Fruit fly (Drosophila melanogaster): ENCODE measurements around the gene CG4364.

The CG4364 gene

DNA sequence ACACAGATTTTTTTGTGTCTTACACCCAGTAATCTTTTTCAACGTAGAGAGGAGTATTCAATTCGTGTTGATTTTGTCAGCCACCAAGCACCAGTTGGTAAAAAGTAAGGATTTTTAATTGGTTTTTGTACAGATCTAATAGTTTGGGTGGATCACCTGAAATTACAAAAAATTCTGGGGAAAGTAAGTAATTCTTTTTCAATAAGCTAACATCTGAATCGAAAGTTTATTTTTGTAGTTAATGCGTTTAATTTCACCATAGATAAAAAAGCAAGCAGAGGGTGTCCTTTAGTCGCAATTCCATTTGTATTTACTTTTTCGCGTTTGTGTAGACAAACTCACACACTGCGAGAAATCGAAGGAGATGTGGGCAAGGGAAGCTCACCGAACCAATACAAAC, 43.7 kb upstream of the CG4364 start:
- no peak for TF ChIP-seq brk (GFP tag; optimal IDR thresholded peaks at IDR 0.05)
- TF ChIP-seq woc (GFP tag; optimal IDR thresholded peaks at IDR 0.05), result no peak
- TF ChIP-seq Sp1 (GFP tag; optimal IDR thresholded peaks at IDR 0.05), result no peak
- TF ChIP-seq Jra (GFP tag; optimal IDR thresholded peaks at IDR 0.05), result no peak
- no peak for TF ChIP-seq Hr83 (GFP tag; optimal IDR thresholded peaks at IDR 0.05; ENCODE audit: poor library complexity, severe bottlenecking)

DNA sequence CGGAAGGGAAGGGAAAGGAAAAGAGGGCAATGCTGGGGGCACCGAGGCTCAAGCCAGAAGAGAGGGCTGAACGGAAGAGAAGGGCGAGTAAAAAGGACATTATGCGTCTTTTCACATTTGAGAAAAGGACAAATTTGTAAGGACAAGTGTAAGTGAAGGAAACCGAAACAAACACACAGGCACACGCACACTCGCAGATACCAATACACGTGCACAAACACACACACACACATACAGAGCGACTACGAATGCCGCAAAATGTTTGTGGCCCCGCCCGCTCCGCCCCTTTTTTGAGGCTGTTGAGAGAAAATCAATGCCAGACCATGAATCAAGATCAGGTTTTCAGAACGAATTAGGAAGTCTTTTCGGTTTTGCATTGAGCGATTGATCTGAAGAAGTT, 42.3 kb upstream of the CG4364 start:
- TF ChIP-seq Jra (GFP tag; optimal IDR thresholded peaks at IDR 0.05) (no peak), Dfd (GFP tag; optimal IDR thresholded peaks at IDR 0.05) (peak; percentile 56)

DNA sequence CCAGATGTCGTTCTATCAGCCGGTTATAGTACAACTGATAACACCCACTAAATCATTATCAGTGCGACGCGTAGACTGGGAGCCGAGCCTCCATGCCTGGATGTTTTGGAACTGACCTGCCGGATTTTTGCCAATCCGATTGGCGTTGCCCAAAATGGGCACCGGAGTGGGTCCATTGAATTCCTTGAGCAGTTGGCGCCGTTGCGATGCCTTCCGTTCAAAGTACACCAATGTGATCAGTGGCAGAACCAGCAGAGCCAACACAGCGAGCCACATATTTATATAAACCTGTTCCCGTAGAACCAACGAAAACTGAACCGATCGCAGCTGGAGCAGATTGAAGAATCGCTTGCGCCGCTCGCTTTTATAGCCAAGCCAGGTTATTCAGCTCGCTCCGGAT, 38.7 kb upstream of the CG4364 start, which contains the start of gene Cyp4e3:
Gene Cyp4e3, minus strand, starts transcription at position 327 of the 400 bp plus-strand sequence.
- TF ChIP-seq psq (GFP tag; optimal IDR thresholded peaks at IDR 0.05) (no peak), rgr (GFP tag; optimal IDR thresholded peaks at IDR 0.05) (no peak), lola (GFP tag; optimal IDR thresholded peaks at IDR 0.05) (no peak), jim (GFP tag; optimal IDR thresholded peaks at IDR 0.05) (no peak), Hr78 (GFP tag; optimal IDR thresholded peaks at IDR 0.05) (no peak), dmrt93B (GFP tag; optimal IDR thresholded peaks at IDR 0.05) (no peak), tai (GFP tag; optimal IDR thresholded peaks at IDR 0.05) (no peak), pan (optimal IDR thresholded peaks at IDR 0.05) (no peak), Myc (optimal IDR thresholded peaks at IDR 0.05) (no peak), ey (GFP tag; optimal IDR thresholded peaks at IDR 0.05) (no peak), Dif (GFP tag; optimal IDR thresholded peaks at IDR 0.05; ENCODE audit: partially characterized antibody) (no peak)

DNA sequence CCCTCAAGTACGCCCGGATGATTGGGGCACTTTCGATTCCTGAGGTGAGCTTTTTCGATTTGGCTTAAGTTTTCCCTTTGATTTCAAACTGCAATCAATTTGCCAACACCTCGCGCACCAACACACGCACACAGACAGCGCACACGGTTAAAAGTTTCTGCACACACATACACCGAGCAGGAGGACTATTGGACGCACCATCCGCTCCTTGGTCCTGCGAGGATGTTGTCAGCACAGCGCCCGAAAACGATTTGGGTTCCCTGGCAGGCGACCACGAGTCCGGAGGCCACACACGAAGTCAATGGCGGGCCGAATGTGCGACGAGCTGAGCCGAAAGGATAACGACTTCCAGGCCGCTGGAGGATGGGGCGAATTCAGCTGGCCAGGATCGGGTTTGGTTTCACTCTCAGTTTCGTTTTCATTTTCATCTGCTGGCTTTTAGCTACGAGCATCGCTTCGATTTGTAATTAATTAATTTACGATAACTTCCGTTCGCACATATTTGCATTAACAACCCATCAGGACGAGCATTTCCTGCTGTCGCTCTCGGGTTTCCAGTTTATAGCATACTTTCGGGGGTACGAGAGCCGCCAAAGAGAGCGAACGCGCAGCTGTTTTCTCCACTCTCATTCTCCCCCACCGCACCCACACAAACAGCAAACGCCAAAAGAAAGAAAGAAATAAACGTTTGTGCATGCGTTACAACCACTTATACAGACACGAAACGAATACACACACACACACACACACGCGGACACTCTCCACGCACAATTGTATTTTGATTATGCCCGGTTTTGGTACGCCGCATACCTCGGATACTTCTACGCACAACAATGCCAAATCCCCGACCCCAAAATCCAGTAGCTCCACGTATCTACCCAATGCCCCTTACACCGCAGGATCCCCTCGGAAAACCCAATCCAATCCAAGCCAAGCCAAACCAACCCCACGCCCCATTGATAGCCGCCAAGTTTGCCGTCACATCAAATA, 35.5 kb upstream of the CG4364 start, which contains the start of gene Nckx30C:
Gene Nckx30C, minus strand, starts transcription at position 260 of the 990 bp plus-strand sequence.
- no peak for TF ChIP-seq Mio (GFP tag; optimal IDR thresholded peaks at IDR 0.05)
- TF ChIP-seq sage (GFP tag; optimal IDR thresholded peaks at IDR 0.05), result no peak
- TF ChIP-seq Jra (GFP tag; optimal IDR thresholded peaks at IDR 0.05), result no peak
- no peak for TF ChIP-seq Rel (GFP tag; optimal IDR thresholded peaks at IDR 0.05)
- no peak for TF ChIP-seq Rel (tag; optimal IDR thresholded peaks at IDR 0.05)
- TF ChIP-seq Dfd (GFP tag; optimal IDR thresholded peaks at IDR 0.05), result peak; percentile 41
- no peak for TF ChIP-seq Hnf4 (GFP tag; optimal IDR thresholded peaks at IDR 0.05)
- no peak for TF ChIP-seq lola (GFP tag; optimal IDR thresholded peaks at IDR 0.05)
- TF ChIP-seq CG9705 (GFP tag; optimal IDR thresholded peaks at IDR 0.05), result no peak

DNA sequence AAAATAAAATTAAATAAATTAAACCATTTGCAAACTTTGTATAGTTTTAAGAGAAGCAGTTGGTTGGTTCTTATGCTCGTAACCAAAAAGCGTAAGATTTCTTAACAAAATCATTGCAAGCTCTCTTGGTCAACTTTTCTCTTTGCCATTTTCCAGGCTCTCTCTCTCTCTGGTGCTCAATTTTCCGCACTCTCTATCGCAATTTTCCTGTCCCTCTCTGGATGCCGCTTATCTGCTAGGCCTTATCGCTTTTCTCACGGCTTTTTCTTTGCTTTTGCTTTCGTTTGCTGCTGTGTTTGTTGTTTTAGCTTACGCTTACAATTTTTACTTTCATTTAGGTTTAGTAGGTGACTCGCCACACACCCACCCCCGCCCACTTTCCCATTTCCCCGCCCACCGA, 33.6 kb upstream of the CG4364 start:
- TF ChIP-seq CrebA (GFP tag; optimal IDR thresholded peaks at IDR 0.05; ENCODE audit: borderline replicate concordance) (no peak), sv (GFP tag; optimal IDR thresholded peaks at IDR 0.05) (no peak), br (GFP tag; optimal IDR thresholded peaks at IDR 0.05) (no peak), Abd-B (GFP tag; optimal IDR thresholded peaks at IDR 0.05) (no peak), lola (GFP tag; optimal IDR thresholded peaks at IDR 0.05) (no peak), h (GFP tag; optimal IDR thresholded peaks at IDR 0.05) (no peak), sage (GFP tag; optimal IDR thresholded peaks at IDR 0.05) (no peak)

DNA sequence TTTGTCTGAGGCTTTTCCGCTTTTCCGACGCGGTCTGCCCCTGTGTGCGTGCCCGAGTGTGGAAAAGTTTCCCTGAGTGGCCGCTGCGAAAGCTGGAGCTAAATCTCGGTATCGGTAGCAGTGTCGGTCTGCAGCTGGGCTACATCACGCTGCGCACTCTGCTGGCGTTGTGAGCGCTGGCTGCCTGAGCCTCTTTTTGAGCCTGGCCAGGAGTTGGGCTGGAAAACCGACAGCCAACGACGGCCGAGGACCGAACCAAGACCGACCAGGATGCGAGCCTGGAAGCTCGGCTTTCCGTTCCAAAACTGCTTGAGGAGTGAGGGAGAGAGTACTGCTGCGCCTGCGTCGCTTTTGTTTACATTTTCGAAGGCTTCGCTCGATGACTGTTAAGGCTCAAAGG, 32.8 kb upstream of the CG4364 start:
- TF ChIP-seq tai (GFP tag; optimal IDR thresholded peaks at IDR 0.05) (no peak), sage (GFP tag; optimal IDR thresholded peaks at IDR 0.05) (no peak), Abd-B (GFP tag; optimal IDR thresholded peaks at IDR 0.05) (no peak), Hr83 (GFP tag; optimal IDR thresholded peaks at IDR 0.05; ENCODE audit: poor library complexity, severe bottlenecking) (no peak), Sp1 (GFP tag; optimal IDR thresholded peaks at IDR 0.05) (no peak), usp (GFP tag; optimal IDR thresholded peaks at IDR 0.05) (no peak), rgr (GFP tag; optimal IDR thresholded peaks at IDR 0.05) (no peak)
